Fruit fly (Drosophila melanogaster) whole organism, prepupa: ENCODE results near the gene CG10588.
A peak's percentile ranks its signal among the peaks of the same experiment; 100 is the strongest.

ENCODE experiments used
- Blimp-1 ChIP-seq: fragments of 200-800 bp; sonication (Bioruptor generic); optimal IDR thresholded peaks from 3 replicates; lab custom pipeline; 2017; ENCODE audit warnings: missing biosample characterization, missing genetic modification characterization, mild to moderate bottlenecking, moderate library complexity, missing genetic modification reagents
- CG10631 ChIP-seq: fragments of 200-800 bp; sonication (Bioruptor generic); optimal IDR thresholded peaks from 2 replicates; lab custom pipeline; 2016; ENCODE audit warnings: missing biosample characterization, missing genetic modification characterization
- CG10669 ChIP-seq: fragments of 200-800 bp; sonication (Bioruptor generic); optimal IDR thresholded peaks from 3 replicates; lab custom pipeline; 2018; ENCODE audit warnings: missing biosample characterization, mild to moderate bottlenecking, missing genetic modification characterization, moderate library complexity
- CG11294 ChIP-seq: fragments of 200-800 bp; sonication (Bioruptor generic); IDR thresholded peaks from 2 replicates; pipeline ENCODE4 v1.3.6; 2022; ENCODE audit warnings: missing biosample characterization, missing genetic modification characterization
- CG11762 ChIP-seq: fragments of 200-800 bp; sonication (Bioruptor generic); optimal IDR thresholded peaks from 3 replicates; lab custom pipeline; 2016; ENCODE audit warnings: missing biosample characterization, missing genetic modification characterization; ENCODE audit not compliant: insufficient read depth
- CG15336 ChIP-seq: fragments of 200-800 bp; sonication (Bioruptor generic); IDR thresholded peaks from 2 replicates; pipeline ENCODE4 v1.3.6; 2022; ENCODE audit warnings: missing biosample characterization, missing genetic modification characterization
- CG1621 ChIP-seq: fragments of 200-800 bp; sonication (Bioruptor generic); optimal IDR thresholded peaks from 3 replicates; lab custom pipeline; 2018; ENCODE audit warnings: missing biosample characterization, mild to moderate bottlenecking, missing genetic modification characterization
- CG16779 ChIP-seq: fragments of 200-800 bp; sonication (Bioruptor generic); optimal IDR thresholded peaks from 3 replicates; lab custom pipeline; 2017; ENCODE audit warnings: missing biosample characterization, mild to moderate bottlenecking, missing genetic modification characterization
- CG3032 ChIP-seq: fragments of 200-800 bp; optimal IDR thresholded peaks from 2 replicates; lab custom pipeline; 2019; ENCODE audit warnings: missing biosample characterization, mild to moderate bottlenecking, missing genetic modification characterization, moderate library complexity
- CG31627 ChIP-seq: fragments of 200-800 bp; sonication (Bioruptor generic); optimal IDR thresholded peaks from 3 replicates; lab custom pipeline; 2016; ENCODE audit warnings: missing biosample characterization, missing genetic modification characterization
- CG32006 ChIP-seq: fragments of 200-800 bp; sonication (Bioruptor generic); optimal IDR thresholded peaks from 3 replicates; lab custom pipeline; 2017; ENCODE audit warnings: missing biosample characterization, mild to moderate bottlenecking, missing genetic modification characterization
- CG34406 ChIP-seq: fragments of 200-800 bp; sonication (Bioruptor generic); optimal IDR thresholded peaks from 3 replicates; lab custom pipeline; 2016; ENCODE audit warnings: missing biosample characterization, missing genetic modification characterization
- CG3919 ChIP-seq: fragments of 200-800 bp; sonication (Bioruptor generic); optimal IDR thresholded peaks from 3 replicates; lab custom pipeline; 2016; ENCODE audit warnings: missing biosample characterization, missing genetic modification characterization
- CG4318 ChIP-seq: fragments of 200-800 bp; sonication (Bioruptor generic); optimal IDR thresholded peaks from 3 replicates; lab custom pipeline; 2017; ENCODE audit warnings: missing biosample characterization, mild to moderate bottlenecking, missing genetic modification characterization
- CG6163 ChIP-seq: fragments of 200-800 bp; sonication (Bioruptor generic); IDR thresholded peaks from 3 replicates; pipeline ENCODE4 v1.3.6; 2022; ENCODE audit warnings: missing biosample characterization, missing genetic modification characterization
- CG6276 ChIP-seq: fragments of 200-800 bp; sonication (Bioruptor generic); optimal IDR thresholded peaks from 2 replicates; lab custom pipeline; 2017; ENCODE audit warnings: missing biosample characterization, mild to moderate bottlenecking, missing genetic modification characterization
- CG6792 ChIP-seq: fragments of 200-800 bp; sonication (Bioruptor generic); optimal IDR thresholded peaks from 3 replicates; lab custom pipeline; 2016; ENCODE audit warnings: missing biosample characterization, missing genetic modification characterization
- CG6808 ChIP-seq: fragments of 200-800 bp; sonication (Bioruptor generic); optimal IDR thresholded peaks from 3 replicates; lab custom pipeline; 2017; ENCODE audit warnings: missing biosample characterization, missing genetic modification characterization, mild to moderate bottlenecking, moderate library complexity, missing genetic modification reagents
- CG7368 ChIP-seq: fragments of 200-800 bp; sonication (Bioruptor generic); optimal IDR thresholded peaks from 3 replicates; lab custom pipeline; 2016; ENCODE audit warnings: missing biosample characterization, missing genetic modification characterization
- CG8119 ChIP-seq: fragments of 200-800 bp; sonication (Bioruptor generic); IDR thresholded peaks from 3 replicates; pipeline ENCODE4 v1.3.6; 2022; ENCODE audit warnings: missing biosample characterization, missing genetic modification characterization
- CG8632 ChIP-seq: fragments of 200-800 bp; sonication (Bioruptor generic); optimal IDR thresholded peaks from 3 replicates; lab custom pipeline; 2016; ENCODE audit warnings: missing biosample characterization, missing genetic modification characterization
- CG9139 ChIP-seq: fragments of 200-800 bp; sonication (Bioruptor generic); optimal IDR thresholded peaks from 3 replicates; lab custom pipeline; 2017; ENCODE audit warnings: missing biosample characterization, mild to moderate bottlenecking, missing genetic modification characterization
- Eip75B ChIP-seq: fragments of 200-800 bp; sonication (Bioruptor generic); optimal IDR thresholded peaks from 3 replicates; lab custom pipeline; 2016; ENCODE audit warnings: missing biosample characterization, missing genetic modification characterization
- Eip78C ChIP-seq: fragments of 200-800 bp; sonication (Bioruptor generic); peaks from one replicate; lab custom pipeline; 2016; ENCODE audit warnings: missing biosample characterization, missing genetic modification characterization
- Eip93F ChIP-seq: fragments of 200-800 bp; sonication (Bioruptor generic); optimal IDR thresholded peaks from 2 replicates; lab custom pipeline; 2016; ENCODE audit warnings: missing biosample characterization, mild to moderate bottlenecking, missing genetic modification characterization
- Ets96B ChIP-seq: fragments of 200-800 bp; optimal IDR thresholded peaks from 2 replicates; lab custom pipeline; 2019; ENCODE audit warnings: missing biosample characterization, mild to moderate bottlenecking, missing genetic modification characterization, moderate library complexity
- Gug ChIP-seq: fragments of 200-800 bp; sonication (Bioruptor generic); IDR thresholded peaks from 2 replicates; pipeline ENCODE4 v1.3.6; 2022; ENCODE audit warnings: missing biosample characterization, missing genetic modification characterization
- Hr4 ChIP-seq: fragments of 200-800 bp; sonication (Bioruptor generic); optimal IDR thresholded peaks from 3 replicates; lab custom pipeline; 2016; ENCODE audit warnings: missing biosample characterization, missing genetic modification characterization
- Lpt ChIP-seq: fragments of 200-800 bp; sonication (Bioruptor generic); optimal IDR thresholded peaks from 3 replicates; lab custom pipeline; 2016; ENCODE audit warnings: missing biosample characterization, missing genetic modification characterization
- OdsH ChIP-seq: fragments of 200-800 bp; sonication (Bioruptor generic); optimal IDR thresholded peaks from 3 replicates; lab custom pipeline; 2016; ENCODE audit warnings: missing biosample characterization, missing genetic modification characterization
- Smox ChIP-seq: fragments of 200-800 bp; sonication (Bioruptor generic); optimal IDR thresholded peaks from 3 replicates; lab custom pipeline; 2016; ENCODE audit warnings: missing biosample characterization, missing genetic modification characterization
- Sox14 ChIP-seq: fragments of 200-800 bp; sonication (Bioruptor generic); optimal IDR thresholded peaks from 3 replicates; lab custom pipeline; 2016; ENCODE audit warnings: missing biosample characterization, missing genetic modification characterization
- Sox15 ChIP-seq: fragments of 200-800 bp; sonication (Bioruptor generic); optimal IDR thresholded peaks from 3 replicates; lab custom pipeline; 2016; ENCODE audit warnings: missing biosample characterization, missing genetic modification characterization
- achi ChIP-seq: fragments of 200-800 bp; sonication (Bioruptor generic); optimal IDR thresholded peaks from 3 replicates; lab custom pipeline; 2016; ENCODE audit warnings: missing biosample characterization, missing genetic modification characterization
- acj6 ChIP-seq: fragments of 200-800 bp; sonication (Bioruptor generic); optimal IDR thresholded peaks from 3 replicates; lab custom pipeline; 2016; ENCODE audit warnings: missing biosample characterization, missing genetic modification characterization
- cyc ChIP-seq: fragments of 200-800 bp; sonication (Bioruptor generic); optimal IDR thresholded peaks from 3 replicates; lab custom pipeline; 2016; ENCODE audit warnings: missing biosample characterization, missing genetic modification characterization
- dac ChIP-seq: fragments of 200-800 bp; sonication (Bioruptor generic); optimal IDR thresholded peaks from 2 replicates; lab custom pipeline; 2017; ENCODE audit warnings: missing biosample characterization, mild to moderate bottlenecking, missing genetic modification characterization
- dsx ChIP-seq: fragments of 200-800 bp; optimal IDR thresholded peaks from 3 replicates; lab custom pipeline; 2019; ENCODE audit warnings: missing biosample characterization, mild to moderate bottlenecking, missing genetic modification characterization, moderate library complexity; ENCODE audit not compliant: poor library complexity, severe bottlenecking
- eg ChIP-seq: fragments of 200-800 bp; sonication (Bioruptor generic); IDR thresholded peaks from 3 replicates; pipeline ENCODE4 v1.3.6; 2022; ENCODE audit warnings: missing biosample characterization, missing genetic modification characterization
- esn ChIP-seq: fragments of 200-800 bp; sonication (Bioruptor generic); optimal IDR thresholded peaks from 2 replicates; lab custom pipeline; 2016; ENCODE audit warnings: missing biosample characterization, mild to moderate bottlenecking, missing genetic modification characterization, moderate library complexity
- fd59A ChIP-seq: fragments of 200-800 bp; sonication (Bioruptor generic); optimal IDR thresholded peaks from 2 replicates; lab custom pipeline; 2017; ENCODE audit warnings: missing biosample characterization, mild to moderate bottlenecking, missing genetic modification characterization, missing genetic modification reagents
- fd85E ChIP-seq: fragments of 200-800 bp; sonication (Bioruptor generic); optimal IDR thresholded peaks from 3 replicates; lab custom pipeline; 2016; ENCODE audit warnings: missing biosample characterization, missing genetic modification characterization
- fkh ChIP-seq: fragments of 200-800 bp; sonication (Bioruptor generic); optimal IDR thresholded peaks from 3 replicates; lab custom pipeline; 2017; ENCODE audit warnings: missing biosample characterization, mild to moderate bottlenecking, missing genetic modification characterization, moderate library complexity
- lz ChIP-seq: fragments of 200-800 bp; sonication (Bioruptor generic); optimal IDR thresholded peaks from 3 replicates; lab custom pipeline; 2016; ENCODE audit warnings: missing biosample characterization, missing genetic modification characterization
- net ChIP-seq: fragments of 200-800 bp; sonication (Bioruptor generic); optimal IDR thresholded peaks from 3 replicates; lab custom pipeline; 2016; ENCODE audit warnings: missing biosample characterization, missing genetic modification characterization
- pdm3 ChIP-seq: fragments of 200-800 bp; sonication (Bioruptor generic); optimal IDR thresholded peaks from 3 replicates; lab custom pipeline; 2016; ENCODE audit warnings: missing biosample characterization, missing genetic modification characterization
- salr ChIP-seq, 2 experiments: fragments of 200-800 bp; sonication (Bioruptor generic); optimal IDR thresholded peaks; 3 replicates each; lab custom pipeline; 2016 to 2018; ENCODE audit warnings: missing biosample characterization in 2 of 2, missing genetic modification characterization in 2 of 2, mild to moderate bottlenecking in 1 of 2
- spab ChIP-seq: fragments of 200-800 bp; sonication (Bioruptor generic); optimal IDR thresholded peaks from 2 replicates; lab custom pipeline; 2017; ENCODE audit warnings: missing biosample characterization, mild to moderate bottlenecking, missing genetic modification characterization, missing genetic modification reagents
- ss ChIP-seq, 2 experiments: fragments of 200-800 bp; sonication (Bioruptor generic); optimal IDR thresholded peaks; 2 replicates in 1 of 2; 3 replicates in 1 of 2; lab custom pipeline; 2017 to 2018; ENCODE audit warnings: mild to moderate bottlenecking in 2 of 2, missing biosample characterization in 2 of 2, missing genetic modification characterization in 2 of 2, moderate library complexity in 1 of 2
- svp ChIP-seq: fragments of 200-800 bp; sonication (Bioruptor generic); peaks from one replicate; lab custom pipeline; 2016; ENCODE audit warnings: missing biosample characterization, missing genetic modification characterization
- topi ChIP-seq: fragments of 200-800 bp; sonication (Bioruptor generic); optimal IDR thresholded peaks from 3 replicates; lab custom pipeline; 2016; ENCODE audit warnings: missing biosample characterization, missing genetic modification characterization
- vri ChIP-seq: fragments of 200-800 bp; sonication (Bioruptor generic); optimal IDR thresholded peaks from 3 replicates; lab custom pipeline; 2016; ENCODE audit warnings: missing biosample characterization, mild to moderate bottlenecking, missing genetic modification characterization

The CG10588 gene

DNA sequence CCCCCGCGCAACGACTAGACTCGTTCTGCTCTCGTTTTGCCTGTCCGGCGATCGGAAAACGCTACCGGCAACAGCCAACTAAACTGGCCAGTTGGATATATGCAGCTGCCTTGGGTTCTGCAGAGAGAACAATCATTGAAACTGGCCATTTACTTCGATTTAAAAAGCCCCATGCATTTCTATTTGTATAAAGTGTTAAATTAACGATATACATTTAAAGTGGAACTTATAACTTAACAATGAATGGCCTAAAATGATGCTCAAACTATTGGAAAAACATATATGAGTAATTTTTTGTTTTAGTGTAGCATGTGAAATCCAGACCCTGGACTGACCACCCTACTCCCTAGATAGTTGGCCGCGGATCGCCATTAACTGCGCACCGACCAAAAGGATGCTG, 32.1 kb downstream of the CG10588 start:
- TF ChIP-seq ss (GFP tag; optimal IDR thresholded peaks at IDR 0.05; lab: Kevin White, UChicago) (peak; percentile 54 to 79), CG11762 (GFP tag; lab: Kevin White, UChicago) (peak; percentile 5), lz (GFP tag; lab: Kevin White, UChicago) (no peak), esn (GFP tag; lab: Kevin White, UChicago) (no peak), vri (GFP tag; lab: Kevin White, UChicago) (no peak), CG9139 (GFP tag; lab: Kevin White, UChicago) (peak; percentile 45), Sox14 (peak; percentile 75), Gug (GFP tag; lab: Robert Waterston, UW) (peak; percentile 66), svp (GFP tag; lab: Kevin White, UChicago) (no peak), acj6 (peak; percentile 66), CG1621 (tag; lab: Kevin White, UChicago) (peak; percentile 77), CG6163 (GFP tag; lab: Robert Waterston, UW) (peak; percentile 84), CG3919 (GFP tag; lab: Kevin White, UChicago) (peak; percentile 65), fd85E (GFP tag; lab: Kevin White, UChicago) (no peak), achi (GFP tag; lab: Kevin White, UChicago) (peak; percentile 76), CG16779 (tag; lab: Kevin White, UChicago) (peak; percentile 48), CG8632 (GFP tag; lab: Kevin White, UChicago) (peak; percentile 16), Eip78C (peak; percentile 90), CG10631 (peak; percentile 84), salr (GFP tag; optimal IDR thresholded peaks at IDR 0.05; lab: Kevin White, UChicago) (peak; percentile 60 to 66), fkh (no peak), CG6792 (GFP tag; lab: Kevin White, UChicago) (peak; percentile 54), CG11294 (GFP tag; lab: Robert Waterston, UW) (no peak), eg (GFP tag; lab: Robert Waterston, UW) (peak; percentile 54; the same call in 2 of the 3 replicates), Lpt (GFP tag; lab: Kevin White, UChicago) (peak; percentile 65), cyc (GFP tag; lab: Kevin White, UChicago) (no peak), CG3032 (tag; lab: Kevin White, UChicago) (peak; percentile 77), CG4318 (GFP tag; lab: Kevin White, UChicago) (peak; percentile 18), fd59A (peak; percentile 67), pdm3 (peak; percentile 59), dac (GFP tag; lab: Kevin White, UChicago) (no peak), CG10669 (peak; percentile 78), Smox (GFP tag; lab: Kevin White, UChicago) (no peak), CG7368 (GFP tag; lab: Kevin White, UChicago) (peak; percentile 41), CG32006 (GFP tag; lab: Kevin White, UChicago) (peak; percentile 57), CG6808 (GFP tag; lab: Kevin White, UChicago) (peak; percentile 78), CG8119 (GFP tag; lab: Robert Waterston, UW) (peak; percentile 70; the same call in 2 of the 3 replicates), CG15336 (GFP tag; lab: Robert Waterston, UW) (peak; percentile 67; the same call in 1 of the 2 replicates), Eip75B (GFP tag; lab: Kevin White, UChicago) (peak; percentile 71), CG31627 (GFP tag; lab: Kevin White, UChicago) (no peak), Hr4 (no peak), Blimp-1 (GFP tag; lab: Kevin White, UChicago) (no peak), spab (GFP tag; lab: Kevin White, UChicago) (peak; percentile 75), Sox15 (GFP tag; lab: Kevin White, UChicago) (no peak), CG34406 (GFP tag; lab: Kevin White, UChicago) (peak; percentile 25), net (GFP tag; lab: Kevin White, UChicago) (peak; percentile 60), CG6276 (peak; percentile 31), dsx (GFP tag; lab: Kevin White, UChicago) (peak; percentile 74), topi (GFP tag; lab: Kevin White, UChicago) (peak; percentile 9), OdsH (GFP tag; lab: Kevin White, UChicago) (peak; percentile 58), Eip93F (GFP tag; lab: Kevin White, UChicago) (no peak), Ets96B (tag; lab: Kevin White, UChicago) (peak; percentile 86)
